Fruit fly (Drosophila melanogaster) whole organism, embryonic: Measurements from ENCODE around the gene BOD1.

Experiments
- Aef1 ChIP-seq: fragments of 200-800 bp; sonication (Bioruptor generic); IDR thresholded peaks from 3 replicates; pipeline ENCODE4 v1.3.6; 2022; ENCODE audit warnings: missing biosample characterization, missing genetic modification characterization
- CG11085 ChIP-seq: fragments of 200-800 bp; sonication (Bioruptor generic); IDR thresholded peaks from 2 replicates; pipeline ENCODE4 v1.3.6; 2022; ENCODE audit warnings: missing biosample characterization, missing genetic modification characterization
- CG12155 ChIP-seq: fragments of 200-800 bp; sonication (Bioruptor generic); optimal IDR thresholded peaks from 3 replicates; lab custom pipeline; 2016; ENCODE audit warnings: missing biosample characterization, missing genetic modification characterization
- CG13424 ChIP-seq: fragments of 200-800 bp; sonication (Bioruptor generic); optimal IDR thresholded peaks from 2 replicates; lab custom pipeline; 2019; ENCODE audit warnings: missing biosample characterization, mild to moderate bottlenecking, missing genetic modification characterization, moderate library complexity
- CG14860 ChIP-seq: fragments of 200-800 bp; sonication (Bioruptor generic); IDR thresholded peaks from 3 replicates; pipeline ENCODE4 v1.3.6; 2022; ENCODE audit warnings: missing biosample characterization, missing genetic modification characterization; ENCODE audit not compliant: partially characterized antibody
- CG15601 ChIP-seq: fragments of 200-800 bp; sonication (Bioruptor generic); optimal IDR thresholded peaks from 3 replicates; lab custom pipeline; 2019; ENCODE audit warnings: missing biosample characterization, mild to moderate bottlenecking, missing genetic modification characterization, moderate library complexity
- CG17186 ChIP-seq: fragments of 200-800 bp; sonication (Bioruptor generic); optimal IDR thresholded peaks from 3 replicates; lab custom pipeline; 2017; ENCODE audit warnings: missing biosample characterization, missing genetic modification reagents, missing genetic modification characterization
- CG1792 ChIP-seq: fragments of 200-800 bp; sonication (Bioruptor generic); optimal IDR thresholded peaks from 2 replicates; lab custom pipeline; 2016; ENCODE audit warnings: missing biosample characterization, missing genetic modification characterization
- CG30403 ChIP-seq: fragments of 200-800 bp; sonication (Bioruptor generic); optimal IDR thresholded peaks from 3 replicates; lab custom pipeline; 2016; ENCODE audit warnings: missing biosample characterization, missing genetic modification characterization
- CG31224 ChIP-seq: fragments of 200-800 bp; sonication (Bioruptor generic); IDR thresholded peaks from 2 replicates; pipeline ENCODE4 v1.3.6; 2022; ENCODE audit warnings: missing biosample characterization, missing genetic modification characterization
- CG6175 ChIP-seq: fragments of 200-800 bp; sonication (Bioruptor generic); IDR thresholded peaks from 3 replicates; pipeline ENCODE4 v1.3.6; 2022; ENCODE audit warnings: missing biosample characterization, missing genetic modification characterization
- CG6654 ChIP-seq: fragments of 200-800 bp; sonication (Bioruptor generic); optimal IDR thresholded peaks from 2 replicates; lab custom pipeline; 2017; ENCODE audit warnings: missing biosample characterization, mild to moderate bottlenecking, missing genetic modification characterization
- CG6791 ChIP-seq: fragments of 200-800 bp; sonication (Bioruptor generic); IDR thresholded peaks from 3 replicates; pipeline ENCODE4 v1.3.6; 2022; ENCODE audit warnings: missing biosample characterization, missing genetic modification characterization; ENCODE audit not compliant: partially characterized antibody
- CG6813 ChIP-seq: fragments of 200-800 bp; sonication (Bioruptor generic); optimal IDR thresholded peaks from 2 replicates; lab custom pipeline; 2017; ENCODE audit warnings: missing biosample characterization, missing genetic modification characterization, mild to moderate bottlenecking, moderate library complexity, missing genetic modification reagents
- CG7987 ChIP-seq: fragments of 200-800 bp; sonication (Bioruptor generic); optimal IDR thresholded peaks from 2 replicates; lab custom pipeline; 2018; ENCODE audit warnings: missing biosample characterization, mild to moderate bottlenecking, missing genetic modification characterization, moderate library complexity
- CG9437 ChIP-seq: fragments of 200-800 bp; sonication (Bioruptor generic); optimal IDR thresholded peaks from 2 replicates; lab custom pipeline; 2018; ENCODE audit warnings: missing biosample characterization, mild to moderate bottlenecking, missing genetic modification characterization
- CkIIα-i1 ChIP-seq: fragments of 200-800 bp; sonication (Bioruptor generic); IDR thresholded peaks from 2 replicates; pipeline ENCODE4 v1.3.6; 2022; ENCODE audit warnings: missing biosample characterization, missing genetic modification characterization
- CoRest ChIP-seq: fragments of 200-800 bp; sonication (Bioruptor generic); optimal IDR thresholded peaks from 3 replicates; lab custom pipeline; 2018; ENCODE audit warnings: missing biosample characterization, mild to moderate bottlenecking, missing genetic modification characterization, moderate library complexity
- CrebB ChIP-seq: fragments of 200-800 bp; sonication (Bioruptor generic); optimal IDR thresholded peaks from 3 replicates; lab custom pipeline; 2018; ENCODE audit warnings: missing biosample characterization, mild to moderate bottlenecking, missing genetic modification characterization
- Dip2 ChIP-seq: fragments of 200-800 bp; sonication (Bioruptor generic); IDR thresholded peaks from 2 replicates; pipeline ENCODE4 v1.3.6; 2022; ENCODE audit warnings: missing biosample characterization, missing genetic modification characterization
- E2f1 ChIP-seq: fragments of 200-800 bp; sonication (Bioruptor generic); IDR thresholded peaks from 2 replicates; pipeline ENCODE4 v1.3.6; 2022; ENCODE audit warnings: missing biosample characterization, missing genetic modification characterization
- Hr78 ChIP-seq, 2 experiments: fragments of 200-800 bp in 1 of 2; fragments of >200 bp in 1 of 2; sonication (Bioruptor generic) in 1 of 2; optimal IDR thresholded peaks; 2 replicates each; lab custom pipeline; 2017 to 2019; ENCODE audit warnings: missing biosample characterization in 2 of 2, missing genetic modification characterization in 2 of 2, mild to moderate bottlenecking in 1 of 2, moderate library complexity in 1 of 2
- Mes4 ChIP-seq: fragments of 200-800 bp; sonication (Bioruptor generic); optimal IDR thresholded peaks from 2 replicates; lab custom pipeline; 2016; ENCODE audit warnings: missing biosample characterization, missing genetic modification characterization
- Myb ChIP-seq: fragments of 200-800 bp; sonication (Bioruptor generic); optimal IDR thresholded peaks from 2 replicates; lab custom pipeline; 2016; ENCODE audit warnings: missing biosample characterization, missing genetic modification characterization
- NC2β ChIP-seq: fragments of 200-800 bp; sonication (Bioruptor generic); optimal IDR thresholded peaks from 2 replicates; lab custom pipeline; 2016; ENCODE audit warnings: missing biosample characterization, missing genetic modification characterization
- Neu2 ChIP-seq: fragments of 200-800 bp; sonication (Bioruptor generic); optimal IDR thresholded peaks from 3 replicates; lab custom pipeline; 2016; ENCODE audit warnings: missing biosample characterization, missing genetic modification characterization, borderline replicate concordance
- Ssrp ChIP-seq: fragments of 200-800 bp; sonication (Bioruptor generic); optimal IDR thresholded peaks from 2 replicates; lab custom pipeline; 2018; ENCODE audit warnings: missing biosample characterization, mild to moderate bottlenecking, missing genetic modification characterization, moderate library complexity
- Tbp ChIP-seq: fragments of >200 bp; optimal IDR thresholded peaks from 2 replicates; lab custom pipeline; 2018; ENCODE audit warnings: missing biosample characterization, missing genetic modification characterization
- abd-A ChIP-seq: fragments of 200-800 bp; sonication (Bioruptor generic); optimal IDR thresholded peaks from 3 replicates; lab custom pipeline; 2019; ENCODE audit warnings: missing biosample characterization, mild to moderate bottlenecking, missing genetic modification characterization, moderate library complexity
- ase ChIP-seq: fragments of 200-800 bp; sonication (Bioruptor generic); IDR thresholded peaks from 3 replicates; pipeline ENCODE4 v1.3.6; 2022; ENCODE audit warnings: missing biosample characterization, missing genetic modification characterization
- bab2 ChIP-seq: fragments of 200-800 bp; sonication (Bioruptor generic); optimal IDR thresholded peaks from 2 replicates; lab custom pipeline; 2016; ENCODE audit warnings: missing biosample characterization, missing genetic modification characterization
- crol ChIP-seq: fragments of 200-800 bp; sonication (Bioruptor generic); IDR thresholded peaks from 2 replicates; pipeline ENCODE4 v1.3.6; 2022; ENCODE audit warnings: missing biosample characterization, missing genetic modification characterization
- dimm ChIP-seq: fragments of 200-800 bp; sonication (Bioruptor generic); IDR thresholded peaks from 2 replicates; pipeline ENCODE4 v1.3.6; 2022; ENCODE audit warnings: missing biosample characterization, missing genetic modification characterization
- fd64A ChIP-seq: fragments of 200-800 bp; sonication (Bioruptor generic); optimal IDR thresholded peaks from 3 replicates; lab custom pipeline; 2018; ENCODE audit warnings: missing biosample characterization, mild to moderate bottlenecking, missing genetic modification characterization
- her ChIP-seq: fragments of 200-800 bp; sonication (Bioruptor generic); optimal IDR thresholded peaks from 2 replicates; lab custom pipeline; 2016; ENCODE audit warnings: missing biosample characterization, missing genetic modification characterization
- klu ChIP-seq: fragments of 200-800 bp; sonication (Bioruptor generic); IDR thresholded peaks from 2 replicates; pipeline ENCODE4 v1.3.6; 2022; ENCODE audit warnings: missing biosample characterization, missing genetic modification characterization
- luna ChIP-seq: fragments of 200-800 bp; sonication (Bioruptor generic); optimal IDR thresholded peaks from 2 replicates; lab custom pipeline; 2016; ENCODE audit warnings: missing biosample characterization, missing genetic modification characterization
- pfk ChIP-seq: fragments of 200-800 bp; sonication (Bioruptor generic); optimal IDR thresholded peaks from 2 replicates; lab custom pipeline; 2018; ENCODE audit warnings: missing biosample characterization, mild to moderate bottlenecking, missing genetic modification characterization, moderate library complexity
- psq ChIP-seq: fragments of 200-800 bp; sonication (Bioruptor generic); optimal IDR thresholded peaks from 2 replicates; lab custom pipeline; 2017; ENCODE audit warnings: missing biosample characterization, missing genetic modification characterization
- repo ChIP-seq: fragments of 200-800 bp; sonication (Bioruptor generic); optimal IDR thresholded peaks from 2 replicates; lab custom pipeline; 2016; ENCODE audit warnings: missing biosample characterization, missing genetic modification characterization
- sens-2 ChIP-seq: fragments of 200-800 bp; sonication (Bioruptor generic); IDR thresholded peaks from 2 replicates; pipeline ENCODE4 v1.3.6; 2022; ENCODE audit warnings: missing biosample characterization, missing genetic modification characterization
- sim ChIP-seq: fragments of 200-800 bp; sonication (Bioruptor generic); IDR thresholded peaks from 2 replicates; pipeline ENCODE4 v1.3.6; 2022; ENCODE audit warnings: missing biosample characterization, missing genetic modification characterization
- sna ChIP-seq: fragments of 200-800 bp; sonication (Bioruptor generic); IDR thresholded peaks from 2 replicates; pipeline ENCODE4 v1.3.6; 2022; ENCODE audit warnings: missing biosample characterization, missing genetic modification characterization; ENCODE audit not compliant: partially characterized antibody
- ssp ChIP-seq: fragments of 200-800 bp; sonication (Bioruptor generic); IDR thresholded peaks from 2 replicates; pipeline ENCODE4 v1.3.6; 2022; ENCODE audit warnings: missing biosample characterization, missing genetic modification characterization
- tll ChIP-seq, 2 experiments: fragments of 200-800 bp in 1 of 2; fragments of >200 bp in 1 of 2; sonication (Bioruptor generic) in 1 of 2; optimal IDR thresholded peaks; 2 replicates each; lab custom pipeline; 2017 to 2019; ENCODE audit warnings: missing biosample characterization in 2 of 2, missing genetic modification characterization in 2 of 2, mild to moderate bottlenecking in 1 of 2, moderate library complexity in 1 of 2
- tup ChIP-seq: fragments of 200-800 bp; sonication (Bioruptor generic); optimal IDR thresholded peaks from 2 replicates; lab custom pipeline; 2016; ENCODE audit warnings: missing biosample characterization, mild to moderate bottlenecking, missing genetic modification characterization, moderate library complexity
- zen2 ChIP-seq: fragments of 200-800 bp; sonication (Bioruptor generic); IDR thresholded peaks from 3 replicates; pipeline ENCODE4 v1.3.6; 2022; ENCODE audit warnings: missing biosample characterization, missing genetic modification characterization; ENCODE audit not compliant: partially characterized antibody
- zfh2 ChIP-seq: fragments of 200-800 bp; sonication (Bioruptor generic); optimal IDR thresholded peaks from 2 replicates; lab custom pipeline; 2016; ENCODE audit warnings: missing biosample characterization, missing genetic modification characterization

BOD1 gene

DNA sequence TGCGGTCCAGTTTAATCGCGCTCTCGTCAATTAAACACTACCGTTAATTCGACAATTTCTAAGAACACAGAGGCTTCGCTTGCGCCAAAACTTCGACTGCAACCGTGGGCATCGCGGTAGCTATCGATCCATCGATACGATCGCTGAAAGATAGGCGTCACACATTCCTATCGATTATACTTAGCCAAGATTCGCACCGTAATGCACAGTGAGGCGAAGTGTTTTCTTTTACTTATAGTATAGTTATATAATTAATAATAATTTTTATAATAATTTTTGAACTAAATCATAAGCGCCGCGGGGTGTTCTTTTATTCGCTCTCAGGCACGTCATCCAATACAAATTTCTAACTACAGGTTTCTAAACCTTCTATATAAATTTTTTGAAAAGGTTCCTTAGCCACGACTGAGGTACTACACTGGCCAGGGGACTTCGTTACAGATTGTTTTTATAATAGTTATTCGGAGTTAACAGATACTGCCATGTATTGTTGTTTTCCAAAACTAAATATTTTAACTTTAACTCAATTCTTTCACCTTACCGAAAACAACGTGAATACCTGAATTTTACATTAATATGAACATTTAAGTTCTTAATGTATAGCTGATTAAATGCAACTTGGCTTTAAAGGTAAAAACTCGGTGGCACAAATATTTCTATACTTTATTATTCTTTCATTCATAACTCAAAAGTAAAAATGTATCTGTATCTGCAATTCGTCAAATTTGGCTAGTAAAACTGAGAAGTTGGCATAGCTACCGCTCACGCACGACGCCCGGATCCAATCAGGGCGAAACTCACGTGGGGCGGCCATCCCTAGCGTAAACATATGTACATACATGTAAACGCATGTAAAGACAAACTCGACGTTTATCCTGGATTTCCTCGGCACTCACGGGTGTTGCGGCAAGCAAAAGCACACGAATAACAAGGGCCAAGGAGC lies at the start of gene BOD1, which contains the start of gene NSD (continued):
- TF ChIP-seq CG14860 (peak; percentile 89), psq (GFP tag; lab: Kevin White, UChicago) (no peak), repo (GFP tag; lab: Kevin White, UChicago) (no peak), CG12155 (peak; percentile 6), Tbp (GFP tag; lab: Kevin White, UChicago) (no peak), CG11085 (GFP tag; lab: Robert Waterston, UW) (peak; percentile 82), CG15601 (no peak), dimm (GFP tag; lab: Robert Waterston, UW) (no peak), sna (GFP tag; lab: Robert Waterston, UW) (peak; percentile 86), tll (GFP tag; optimal IDR thresholded peaks at IDR 0.05; lab: Kevin White, UChicago) (no peak), CG1792 (GFP tag; lab: Kevin White, UChicago) (no peak), CG31224 (peak; percentile 59), ssp (GFP tag; lab: Robert Waterston, UW) (peak; percentile 68), CG9437 (GFP tag; lab: Kevin White, UChicago) (peak; percentile 54), CG30403 (GFP tag; lab: Kevin White, UChicago) (peak; percentile 61), CG6654 (GFP tag; lab: Kevin White, UChicago) (no peak), sens-2 (GFP tag; lab: Robert Waterston, UW) (no peak), CG13424 (tag; lab: Kevin White, UChicago) (peak; percentile 45), CoRest (tag; lab: Kevin White, UChicago) (peak; percentile 61), Mes4 (GFP tag; lab: Kevin White, UChicago) (no peak), fd64A (GFP tag; lab: Kevin White, UChicago) (no peak), CG6175 (GFP tag; lab: Robert Waterston, UW) (peak; percentile 79), CG7987 (GFP tag; lab: Kevin White, UChicago) (peak; percentile 20), Myb (GFP tag; lab: Kevin White, UChicago) (peak; percentile 44), Aef1 (peak; percentile 65), Neu2 (no peak), Ssrp (peak; percentile 46), E2f1 (GFP tag; lab: Robert Waterston, UW) (peak; percentile 84), her (GFP tag; lab: Kevin White, UChicago) (no peak), Hr78 (GFP tag; optimal IDR thresholded peaks at IDR 0.05; lab: Kevin White, UChicago) (no peak), abd-A (tag; lab: Kevin White, UChicago) (no peak), CG6813 (GFP tag; lab: Kevin White, UChicago) (peak; percentile 21), tup (GFP tag; lab: Kevin White, UChicago) (peak; percentile 14), zen2 (GFP tag; lab: Robert Waterston, UW) (peak; percentile 93), zfh2 (GFP tag; lab: Kevin White, UChicago) (peak; percentile 45), CG6791 (GFP tag; lab: Robert Waterston, UW) (peak; percentile 98), sim (no peak), NC2β (GFP tag; lab: Kevin White, UChicago) (no peak), ase (GFP tag; lab: Robert Waterston, UW) (peak; percentile 74), pfk (GFP tag; lab: Kevin White, UChicago) (no peak), luna (no peak), crol (GFP tag; lab: Robert Waterston, UW) (peak; percentile 8; the same call in 1 of the 2 replicates), CkIIα-i1 (no peak), Dip2 (no peak), bab2 (GFP tag; lab: Kevin White, UChicago) (no peak), CrebB (tag; lab: Kevin White, UChicago) (no peak), CG17186 (peak; percentile 51), klu (peak; percentile 69)
